Fruit fly (Drosophila melanogaster) whole organism, pupa: ENCODE results near the gene Ir7a.
A peak's percentile ranks its signal among the peaks of the same experiment; 100 is the strongest.

Source experiments
- CG10348 ChIP-seq: fragments of 200-800 bp; sonication (Bioruptor generic); IDR thresholded peaks from 2 replicates; pipeline ENCODE4 v1.3.6; 2022; ENCODE audit warnings: missing biosample characterization, missing genetic modification characterization
- CG12605 ChIP-seq: fragments of 200-800 bp; sonication (Bioruptor generic); IDR thresholded peaks from 2 replicates; pipeline ENCODE4 v1.3.6; 2022; ENCODE audit warnings: missing biosample characterization, missing genetic modification characterization
- CG13204 ChIP-seq: fragments of 200-800 bp; sonication (Bioruptor generic); optimal IDR thresholded peaks from 2 replicates; lab custom pipeline; 2018; ENCODE audit warnings: missing biosample characterization, mild to moderate bottlenecking, missing genetic modification characterization, moderate library complexity
- CG14655 ChIP-seq: fragments of 200-800 bp; sonication (Bioruptor generic); optimal IDR thresholded peaks from 3 replicates; lab custom pipeline; 2017; ENCODE audit warnings: mild to moderate bottlenecking, missing biosample characterization, missing genetic modification reagents, missing genetic modification characterization
- CG15710 ChIP-seq: fragments of 200-800 bp; sonication (Bioruptor generic); optimal IDR thresholded peaks from 2 replicates; lab custom pipeline; 2018; ENCODE audit warnings: missing biosample characterization, mild to moderate bottlenecking, missing genetic modification characterization, moderate library complexity
- CG17806 ChIP-seq: fragments of 200-800 bp; sonication (Bioruptor generic); optimal IDR thresholded peaks from 2 replicates; lab custom pipeline; 2018; ENCODE audit warnings: missing biosample characterization, mild to moderate bottlenecking, missing genetic modification characterization, moderate library complexity
- CG32121 ChIP-seq: fragments of 200-800 bp; sonication (Bioruptor generic); IDR thresholded peaks from 2 replicates; pipeline ENCODE4 v1.3.6; 2022; ENCODE audit warnings: missing biosample characterization, missing genetic modification characterization
- CG34367 ChIP-seq: fragments of 200-800 bp; sonication (Bioruptor generic); optimal IDR thresholded peaks from 2 replicates; lab custom pipeline; 2018; ENCODE audit warnings: missing biosample characterization, mild to moderate bottlenecking, missing genetic modification characterization
- CG4496 ChIP-seq: fragments of 200-800 bp; sonication (Bioruptor generic); IDR thresholded peaks from 3 replicates; pipeline ENCODE4 v1.3.6; 2022; ENCODE audit warnings: missing biosample characterization, missing genetic modification characterization
- CG8159 ChIP-seq: fragments of 200-800 bp; sonication (Bioruptor generic); optimal IDR thresholded peaks from 3 replicates; lab custom pipeline; 2018; ENCODE audit warnings: missing biosample characterization, mild to moderate bottlenecking, missing genetic modification characterization, moderate library complexity
- CG8301 ChIP-seq: fragments of 200-800 bp; sonication (Bioruptor generic); optimal IDR thresholded peaks from 2 replicates; lab custom pipeline; 2018; ENCODE audit warnings: missing biosample characterization, mild to moderate bottlenecking, missing genetic modification characterization
- CG9948 ChIP-seq: fragments of 200-800 bp; sonication (Bioruptor generic); optimal IDR thresholded peaks from 2 replicates; lab custom pipeline; 2018; ENCODE audit warnings: missing biosample characterization, mild to moderate bottlenecking, missing genetic modification characterization, moderate library complexity
- D1 ChIP-seq: fragments of 200-800 bp; sonication (Bioruptor generic); optimal IDR thresholded peaks from 2 replicates; lab custom pipeline; 2018; ENCODE audit warnings: missing biosample characterization, mild to moderate bottlenecking, missing genetic modification characterization, moderate library complexity
- EcR ChIP-seq: fragments of 200-800 bp; sonication (Bioruptor generic); optimal IDR thresholded peaks from 3 replicates; lab custom pipeline; 2019; ENCODE audit warnings: missing biosample characterization, missing genetic modification characterization, mild to moderate bottlenecking, moderate library complexity, missing genetic modification reagents
- Ets98B ChIP-seq: fragments of 200-800 bp; sonication (Bioruptor generic); IDR thresholded peaks from 2 replicates; pipeline ENCODE4 v1.3.6; 2022; ENCODE audit warnings: missing biosample characterization, missing genetic modification characterization
- Pif1A ChIP-seq: fragments of 200-800 bp; sonication (Bioruptor generic); optimal IDR thresholded peaks from 3 replicates; lab custom pipeline; 2016; ENCODE audit warnings: missing biosample characterization, missing genetic modification characterization
- Pif1B ChIP-seq: fragments of 200-800 bp; sonication (Bioruptor generic); optimal IDR thresholded peaks from 3 replicates; lab custom pipeline; 2016; ENCODE audit warnings: missing biosample characterization, missing genetic modification characterization
- Snoo ChIP-seq: fragments of 200-800 bp; sonication (Bioruptor generic); optimal IDR thresholded peaks from 3 replicates; lab custom pipeline; 2017; ENCODE audit warnings: missing biosample characterization, mild to moderate bottlenecking, missing genetic modification characterization, inconsistent platforms
- fd96Ca ChIP-seq: fragments of 200-800 bp; sonication (Bioruptor generic); IDR thresholded peaks from 3 replicates; pipeline ENCODE4 v1.3.6; 2022; ENCODE audit warnings: missing biosample characterization, missing genetic modification characterization
- gl ChIP-seq: fragments of 200-800 bp; sonication (Bioruptor generic); optimal IDR thresholded peaks from 2 replicates; lab custom pipeline; 2018; ENCODE audit warnings: missing biosample characterization, mild to moderate bottlenecking, missing genetic modification characterization
- rn ChIP-seq: fragments of 200-800 bp; sonication (Bioruptor generic); IDR thresholded peaks from 2 replicates; pipeline ENCODE4 v1.3.6; 2022; ENCODE audit warnings: missing biosample characterization, missing genetic modification characterization

Ir7a gene

dm6 chrX:7764682-7765081, at the start of gene Ir7a:
Gene Ir7a, plus strand, starts transcription at chrX:7764982.
- no peak for TF ChIP-seq CG4496 (GFP tag; lab: Robert Waterston, UW)
- TF ChIP-seq Ets98B (GFP tag; lab: Robert Waterston, UW) = no peak
- TF ChIP-seq fd96Ca (GFP tag; lab: Robert Waterston, UW) = no peak

- no peak for TF ChIP-seq CG9948 (tag; lab: Kevin White, UChicago)
- TF ChIP-seq CG4496 (GFP tag; lab: Robert Waterston, UW) = no peak
- no peak for TF ChIP-seq CG34367 (tag; lab: Kevin White, UChicago)
- no peak for TF ChIP-seq CG12605 (GFP tag; lab: Robert Waterston, UW)
- TF ChIP-seq rn (GFP tag; lab: Robert Waterston, UW) = no peak
- TF ChIP-seq CG8159 = no peak
- TF ChIP-seq Pif1A (GFP tag; lab: Kevin White, UChicago) = no peak
- no peak for TF ChIP-seq EcR (GFP tag; lab: Kevin White, UChicago)
- no peak for TF ChIP-seq CG32121 (GFP tag; lab: Robert Waterston, UW)
- TF ChIP-seq CG15710 (tag; lab: Kevin White, UChicago) = no peak
- TF ChIP-seq gl (tag; lab: Kevin White, UChicago) = no peak
- TF ChIP-seq CG14655 (GFP tag; lab: Kevin White, UChicago) = no peak
- TF ChIP-seq CG13204 (GFP tag; lab: Kevin White, UChicago) = no peak
- no peak for TF ChIP-seq Pif1B (GFP tag; lab: Kevin White, UChicago)
- TF ChIP-seq CG8301 (tag; lab: Kevin White, UChicago) = no peak
These were observed 49.3 kb upstream of the Ir7a start for dm6 chrX:7715433-7715832.

- TF ChIP-seq CG8159 (no peak), CG17806 (tag; lab: Kevin White, UChicago) (no peak), fd96Ca (GFP tag; lab: Robert Waterston, UW) (no peak), CG8301 (tag; lab: Kevin White, UChicago) (no peak), EcR (GFP tag; lab: Kevin White, UChicago) (no peak), CG9948 (tag; lab: Kevin White, UChicago) (no peak)
These were observed 47.0 kb upstream of the Ir7a start, which contains the start of gene CG15478 for dm6 chrX:7717832-7718231. Gene CG15478, minus strand, starts transcription at chrX:7717932.

- no peak for TF ChIP-seq gl (tag; lab: Kevin White, UChicago)
- no peak for TF ChIP-seq CG32121 (GFP tag; lab: Robert Waterston, UW)
- no peak for TF ChIP-seq CG9948 (tag; lab: Kevin White, UChicago)
- TF ChIP-seq Pif1A (GFP tag; lab: Kevin White, UChicago) = no peak
- TF ChIP-seq CG14655 (GFP tag; lab: Kevin White, UChicago) = no peak
- TF ChIP-seq CG12605 (GFP tag; lab: Robert Waterston, UW) = no peak
- TF ChIP-seq CG17806 (tag; lab: Kevin White, UChicago) = no peak
- no peak for TF ChIP-seq Snoo (tag; lab: Kevin White, UChicago)
- no peak for TF ChIP-seq CG34367 (tag; lab: Kevin White, UChicago)
- TF ChIP-seq, all 21 proteins: peak for 0
These were observed 42.9 kb upstream of the Ir7a start, which contains the start of gene Hira for dm6 chrX:7721905-7722304. Gene Hira, plus strand, starts transcription at chrX:7722119.

dm6 chrX:7728251-7729164, 36.3 kb upstream of the Ir7a start, which contains the start of the genes NELF-B and CG12155:
Gene NELF-B, minus strand, starts transcription at chrX:7728361.
Gene CG12155, plus strand, starts transcription at chrX:7728755.
- peak; percentile 6 for TF ChIP-seq CG9948 (tag; lab: Kevin White, UChicago)
- TF ChIP-seq CG10348 (GFP tag; lab: Robert Waterston, UW) = no peak
- peak; percentile 5 for TF ChIP-seq CG34367 (tag; lab: Kevin White, UChicago)
- TF ChIP-seq Snoo (tag; lab: Kevin White, UChicago) = peak; percentile 36
- no peak for TF ChIP-seq CG17806 (tag; lab: Kevin White, UChicago)
- TF ChIP-seq rn (GFP tag; lab: Robert Waterston, UW) = no peak
- 0 out of 3 replicates have a peak, but pooled peaks have one; percentile 11 for TF ChIP-seq CG4496 (GFP tag; lab: Robert Waterston, UW)
- no peak for TF ChIP-seq CG32121 (GFP tag; lab: Robert Waterston, UW)
- no peak for TF ChIP-seq CG12605 (GFP tag; lab: Robert Waterston, UW)
- no peak for TF ChIP-seq D1 (tag; lab: Kevin White, UChicago)
- TF ChIP-seq fd96Ca (GFP tag; lab: Robert Waterston, UW) = no peak
- no peak for TF ChIP-seq CG13204 (GFP tag; lab: Kevin White, UChicago)
- no peak for TF ChIP-seq gl (tag; lab: Kevin White, UChicago)
- TF ChIP-seq Pif1B (GFP tag; lab: Kevin White, UChicago) = no peak
- TF ChIP-seq Ets98B (GFP tag; lab: Robert Waterston, UW) = no peak
- peak; percentile 53 for TF ChIP-seq CG15710 (tag; lab: Kevin White, UChicago)
- TF ChIP-seq, all 21 proteins: peak for 5
